Fruit fly (Drosophila melanogaster) whole organism, embryonic: ENCODE data around the gene CG13086.

Source experiments
- Adf1 ChIP-seq: fragments of 200-800 bp; sonication (Bioruptor generic); IDR thresholded peaks from 2 replicates; pipeline ENCODE4 v1.3.6; 2022; ENCODE audit warnings: missing biosample characterization, missing genetic modification characterization
- BtbVII ChIP-seq: fragments of 200-800 bp; sonication (Bioruptor generic); optimal IDR thresholded peaks from 3 replicates; lab custom pipeline; 2017; ENCODE audit warnings: missing biosample characterization, mild to moderate bottlenecking, missing genetic modification characterization
- CG10147 ChIP-seq: fragments of 200-800 bp; sonication (Bioruptor generic); optimal IDR thresholded peaks from 2 replicates; lab custom pipeline; 2019; ENCODE audit warnings: missing biosample characterization, mild to moderate bottlenecking, missing genetic modification characterization, moderate library complexity
- CG10959 ChIP-seq: fragments of 200-800 bp; sonication (Bioruptor generic); IDR thresholded peaks from 2 replicates; pipeline ENCODE4 v1.3.6; 2022; ENCODE audit warnings: missing biosample characterization, missing genetic modification characterization
- CG11560 ChIP-seq: fragments of 200-800 bp; sonication (Bioruptor generic); IDR thresholded peaks from 3 replicates; pipeline ENCODE4 v1.3.6; 2022; ENCODE audit warnings: missing biosample characterization, missing genetic modification characterization
- CG12659 ChIP-seq: fragments of 200-800 bp; sonication (Bioruptor generic); optimal IDR thresholded peaks from 3 replicates; lab custom pipeline; 2017; ENCODE audit warnings: mild to moderate bottlenecking, missing biosample characterization, missing genetic modification reagents, missing genetic modification characterization
- CG13123 ChIP-seq: fragments of 200-800 bp; sonication (Bioruptor generic); optimal IDR thresholded peaks from 2 replicates; lab custom pipeline; 2016; ENCODE audit warnings: missing biosample characterization, missing genetic modification characterization
- CG13287 ChIP-seq: fragments of 200-800 bp; sonication (Bioruptor generic); IDR thresholded peaks from 2 replicates; pipeline ENCODE4 v1.3.6; 2022; ENCODE audit warnings: missing biosample characterization, missing genetic modification characterization; ENCODE audit not compliant: partially characterized antibody
- CG14965 ChIP-seq: fragments of 200-800 bp; sonication (Bioruptor generic); optimal IDR thresholded peaks from 2 replicates; lab custom pipeline; 2016; ENCODE audit warnings: missing biosample characterization, missing genetic modification characterization, borderline replicate concordance
- CG2199 ChIP-seq: fragments of 200-800 bp; sonication (Bioruptor generic); IDR thresholded peaks from 3 replicates; pipeline ENCODE4 v1.3.6; 2022; ENCODE audit warnings: missing biosample characterization, missing genetic modification characterization
- CG30403 ChIP-seq: fragments of 200-800 bp; sonication (Bioruptor generic); optimal IDR thresholded peaks from 3 replicates; lab custom pipeline; 2016; ENCODE audit warnings: missing biosample characterization, missing genetic modification characterization
- CG31224 ChIP-seq: fragments of 200-800 bp; sonication (Bioruptor generic); IDR thresholded peaks from 2 replicates; pipeline ENCODE4 v1.3.6; 2022; ENCODE audit warnings: missing biosample characterization, missing genetic modification characterization
- CG32772 ChIP-seq: fragments of 200-800 bp; sonication (Bioruptor generic); IDR thresholded peaks from 2 replicates; pipeline ENCODE4 v1.3.6; 2022; ENCODE audit warnings: missing biosample characterization, missing genetic modification characterization
- CG3995 ChIP-seq: fragments of 200-800 bp; sonication (Bioruptor generic); optimal IDR thresholded peaks from 3 replicates; lab custom pipeline; 2016; ENCODE audit warnings: missing biosample characterization, missing genetic modification characterization
- CG4617 ChIP-seq: fragments of 200-800 bp; sonication (Bioruptor generic); optimal IDR thresholded peaks from 3 replicates; lab custom pipeline; 2016; ENCODE audit warnings: missing biosample characterization, missing genetic modification characterization, borderline replicate concordance
- Dbx ChIP-seq: fragments of 200-800 bp; sonication (Bioruptor generic); IDR thresholded peaks from 3 replicates; pipeline ENCODE4 v1.3.6; 2022; ENCODE audit warnings: missing biosample characterization, missing genetic modification characterization
- Dfd ChIP-seq, 2 experiments: fragments of >200 bp; optimal IDR thresholded peaks; 2 replicates each; lab custom pipeline; 2017; ENCODE audit warnings: missing biosample characterization in 2 of 2, missing genetic modification characterization in 2 of 2
- E2f1 ChIP-seq: fragments of 200-800 bp; sonication (Bioruptor generic); IDR thresholded peaks from 2 replicates; pipeline ENCODE4 v1.3.6; 2022; ENCODE audit warnings: missing biosample characterization, missing genetic modification characterization
- Eip74EF ChIP-seq, 2 experiments: fragments of 200-800 bp in 1 of 2; fragments of >200 bp in 1 of 2; sonication (Bioruptor generic) in 1 of 2; optimal IDR thresholded peaks; 2 replicates each; lab custom pipeline; 2017 to 2019; ENCODE audit warnings: missing biosample characterization in 2 of 2, missing genetic modification characterization in 2 of 2, mild to moderate bottlenecking in 1 of 2, moderate library complexity in 1 of 2
- HHEX ChIP-seq: fragments of 200-800 bp; sonication (Bioruptor generic); optimal IDR thresholded peaks from 3 replicates; lab custom pipeline; 2017; ENCODE audit warnings: missing biosample characterization, mild to moderate bottlenecking, missing genetic modification characterization, missing genetic modification reagents
- HLH3B ChIP-seq: fragments of 200-800 bp; sonication (Bioruptor generic); IDR thresholded peaks from 2 replicates; pipeline ENCODE4 v1.3.6; 2022; ENCODE audit warnings: missing biosample characterization, missing genetic modification characterization
- Hey ChIP-seq: fragments of 200-800 bp; sonication (Bioruptor generic); optimal IDR thresholded peaks from 3 replicates; lab custom pipeline; 2018; ENCODE audit warnings: missing biosample characterization, mild to moderate bottlenecking, missing genetic modification characterization
- Hsf ChIP-seq: fragments of 200-800 bp; sonication (Bioruptor generic); optimal IDR thresholded peaks from 3 replicates; lab custom pipeline; 2016; ENCODE audit warnings: missing biosample characterization, missing genetic modification characterization
- Mrtf ChIP-seq: fragments of 200-800 bp; sonication (Bioruptor generic); IDR thresholded peaks from 3 replicates; pipeline ENCODE4 v1.3.6; 2022; ENCODE audit warnings: missing biosample characterization, missing genetic modification characterization
- Optix ChIP-seq: fragments of 200-800 bp; sonication (Bioruptor generic); IDR thresholded peaks from 3 replicates; pipeline ENCODE4 v1.3.6; 2022; ENCODE audit warnings: missing biosample characterization, missing genetic modification characterization
- PHDP ChIP-seq: fragments of 200-800 bp; sonication (Bioruptor generic); optimal IDR thresholded peaks from 3 replicates; lab custom pipeline; 2018; ENCODE audit warnings: missing biosample characterization, mild to moderate bottlenecking, missing genetic modification characterization, moderate library complexity
- Ptx1 ChIP-seq: fragments of 200-800 bp; sonication (Bioruptor generic); IDR thresholded peaks from 2 replicates; pipeline ENCODE4 v1.3.6; 2022; ENCODE audit warnings: missing biosample characterization, missing genetic modification characterization
- Sry-β ChIP-seq: fragments of 200-800 bp; sonication (Bioruptor generic); optimal IDR thresholded peaks from 2 replicates; lab custom pipeline; 2018; ENCODE audit warnings: missing biosample characterization, mild to moderate bottlenecking, missing genetic modification characterization, moderate library complexity
- Ssrp ChIP-seq: fragments of 200-800 bp; sonication (Bioruptor generic); optimal IDR thresholded peaks from 2 replicates; lab custom pipeline; 2018; ENCODE audit warnings: missing biosample characterization, mild to moderate bottlenecking, missing genetic modification characterization, moderate library complexity
- Taf1 ChIP-seq: fragments of 200-800 bp; sonication (Bioruptor generic); IDR thresholded peaks from 2 replicates; pipeline ENCODE4 v1.3.6; 2022; ENCODE audit warnings: missing biosample characterization, missing genetic modification characterization
- YL-1 ChIP-seq: fragments of 200-800 bp; sonication (Bioruptor generic); optimal IDR thresholded peaks from 3 replicates; lab custom pipeline; 2017; ENCODE audit warnings: missing biosample characterization, mild to moderate bottlenecking, missing genetic modification characterization
- abd-A ChIP-seq: fragments of 200-800 bp; sonication (Bioruptor generic); optimal IDR thresholded peaks from 3 replicates; lab custom pipeline; 2019; ENCODE audit warnings: missing biosample characterization, mild to moderate bottlenecking, missing genetic modification characterization, moderate library complexity
- aop ChIP-seq: fragments of 200-800 bp; sonication (Bioruptor generic); IDR thresholded peaks from 2 replicates; pipeline ENCODE4 v1.3.6; 2022; ENCODE audit warnings: missing biosample characterization, missing genetic modification characterization
- az2 ChIP-seq: fragments of 200-800 bp; sonication (Bioruptor generic); optimal IDR thresholded peaks from 3 replicates; lab custom pipeline; 2016; ENCODE audit warnings: missing biosample characterization, missing genetic modification characterization
- bbx ChIP-seq: fragments of 200-800 bp; sonication (Bioruptor generic); IDR thresholded peaks from 2 replicates; pipeline ENCODE4 v1.3.6; 2022; ENCODE audit warnings: missing biosample characterization, missing genetic modification characterization; ENCODE audit not compliant: partially characterized antibody
- cato ChIP-seq: fragments of 200-800 bp; sonication (Bioruptor generic); optimal IDR thresholded peaks from 2 replicates; lab custom pipeline; 2016; ENCODE audit warnings: missing biosample characterization, missing genetic modification characterization, borderline replicate concordance
- chm ChIP-seq: fragments of 200-800 bp; sonication (Bioruptor generic); IDR thresholded peaks from 2 replicates; pipeline ENCODE4 v1.3.6; 2022; ENCODE audit warnings: missing biosample characterization, missing genetic modification characterization
- danr ChIP-seq: fragments of 200-800 bp; sonication (Bioruptor generic); IDR thresholded peaks from 2 replicates; pipeline ENCODE4 v1.3.6; 2022; ENCODE audit warnings: missing biosample characterization, missing genetic modification characterization
- ewg ChIP-seq: fragments of 200-800 bp; sonication (Bioruptor generic); optimal IDR thresholded peaks from 3 replicates; lab custom pipeline; 2017; ENCODE audit warnings: mild to moderate bottlenecking, missing biosample characterization, missing genetic modification reagents, missing genetic modification characterization
- ind ChIP-seq: fragments of 200-800 bp; sonication (Bioruptor generic); optimal IDR thresholded peaks from 3 replicates; lab custom pipeline; 2016; ENCODE audit warnings: missing biosample characterization, missing genetic modification characterization
- klu ChIP-seq: fragments of 200-800 bp; sonication (Bioruptor generic); IDR thresholded peaks from 2 replicates; pipeline ENCODE4 v1.3.6; 2022; ENCODE audit warnings: missing biosample characterization, missing genetic modification characterization
- mirr ChIP-seq: fragments of 200-800 bp; sonication (Bioruptor generic); optimal IDR thresholded peaks from 3 replicates; lab custom pipeline; 2018; ENCODE audit warnings: missing biosample characterization, mild to moderate bottlenecking, missing genetic modification characterization
- odd ChIP-seq: fragments of 200-800 bp; sonication (Bioruptor generic); optimal IDR thresholded peaks from 2 replicates; lab custom pipeline; 2017; ENCODE audit warnings: missing biosample characterization, mild to moderate bottlenecking, missing genetic modification characterization
- p53 ChIP-seq: fragments of 200-800 bp; sonication (Bioruptor generic); optimal IDR thresholded peaks from 2 replicates; lab custom pipeline; 2016; ENCODE audit warnings: missing biosample characterization, missing genetic modification characterization
- ro ChIP-seq: fragments of 200-800 bp; sonication (Bioruptor generic); IDR thresholded peaks from 2 replicates; pipeline ENCODE4 v1.3.6; 2022; ENCODE audit warnings: missing biosample characterization, missing genetic modification characterization
- unpg ChIP-seq: fragments of 200-800 bp; sonication (Bioruptor generic); optimal IDR thresholded peaks from 3 replicates; lab custom pipeline; 2018; ENCODE audit warnings: missing biosample characterization, mild to moderate bottlenecking, missing genetic modification characterization, moderate library complexity
- vnd ChIP-seq: fragments of 200-800 bp; sonication (Bioruptor generic); IDR thresholded peaks from 3 replicates; pipeline ENCODE4 v1.3.6; 2022; ENCODE audit warnings: missing biosample characterization, missing genetic modification characterization; ENCODE audit not compliant: partially characterized antibody
- wek ChIP-seq: fragments of 200-800 bp; sonication (Bioruptor generic); optimal IDR thresholded peaks from 3 replicates; lab custom pipeline; 2018; ENCODE audit warnings: missing biosample characterization, mild to moderate bottlenecking, missing genetic modification characterization, moderate library complexity
- wor ChIP-seq: fragments of 200-800 bp; sonication (Bioruptor generic); IDR thresholded peaks from 2 replicates; pipeline ENCODE4 v1.3.6; 2022; ENCODE audit warnings: missing biosample characterization, missing genetic modification characterization
- zf30C ChIP-seq: fragments of 200-800 bp; sonication (Bioruptor generic); optimal IDR thresholded peaks from 3 replicates; lab custom pipeline; 2018; ENCODE audit warnings: missing biosample characterization, mild to moderate bottlenecking, missing genetic modification characterization

The CG13086 gene

DNA sequence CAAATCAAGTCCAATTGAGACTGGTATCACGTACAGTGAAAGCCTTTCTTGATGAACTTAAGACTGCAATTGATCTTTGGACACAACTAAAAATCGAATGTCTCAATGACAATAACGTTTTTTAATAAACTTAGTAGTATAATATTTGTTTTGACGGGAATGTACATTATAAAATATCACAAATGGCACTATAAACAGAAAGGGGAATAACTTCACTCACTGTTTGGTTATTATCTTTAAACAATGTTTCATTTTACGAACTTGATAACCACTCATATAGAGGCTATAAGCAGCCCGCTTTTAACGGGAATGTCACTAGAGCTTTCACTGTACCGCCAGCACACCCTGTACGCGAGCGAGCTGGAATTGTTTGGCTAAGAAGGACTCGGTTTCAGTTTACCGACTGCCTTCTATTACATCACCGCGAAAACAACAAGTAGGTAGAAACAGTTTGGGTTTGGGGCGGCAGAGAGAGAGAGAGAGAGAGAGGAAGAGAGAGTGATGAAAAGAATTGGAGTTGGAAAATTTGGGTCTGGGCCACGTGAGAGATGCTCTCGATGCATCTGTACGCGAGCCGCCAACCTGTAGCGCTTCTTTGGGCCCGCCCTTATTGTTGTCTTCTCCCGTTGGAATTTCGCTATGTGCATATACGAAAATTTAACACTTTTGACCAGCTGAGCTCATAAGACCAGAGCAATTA is 33.6 kb downstream of the CG13086 start (continued):
- TF ChIP-seq cato (GFP tag; lab: Kevin White, UChicago): no peak
- TF ChIP-seq odd (GFP tag; lab: Kevin White, UChicago): no peak
- no peak for TF ChIP-seq HHEX (GFP tag; lab: Kevin White, UChicago)
- TF ChIP-seq zf30C (GFP tag; lab: Kevin White, UChicago): no peak
- no peak for TF ChIP-seq Dfd (GFP tag; optimal IDR thresholded peaks at IDR 0.05; lab: Kevin White, UChicago)
- TF ChIP-seq CG2199: no peak
- no peak for TF ChIP-seq HLH3B (GFP tag; lab: Robert Waterston, UW)
- TF ChIP-seq wek (GFP tag; lab: Kevin White, UChicago): no peak
- no peak for TF ChIP-seq CG14965
- no peak for TF ChIP-seq CG4617 (GFP tag; lab: Kevin White, UChicago)
- no peak for TF ChIP-seq vnd (GFP tag; lab: Robert Waterston, UW)
- TF ChIP-seq BtbVII (GFP tag; lab: Kevin White, UChicago): no peak
- TF ChIP-seq unpg: no peak
- no peak for TF ChIP-seq Eip74EF (GFP tag; optimal IDR thresholded peaks at IDR 0.05; lab: Kevin White, UChicago)
- no peak for TF ChIP-seq aop (GFP tag; lab: Robert Waterston, UW)
- no peak for TF ChIP-seq Ssrp (tag; lab: Kevin White, UChicago)
- TF ChIP-seq E2f1 (GFP tag; lab: Robert Waterston, UW): no peak
- no peak for TF ChIP-seq Dbx (GFP tag; lab: Robert Waterston, UW)
- no peak for TF ChIP-seq wor (GFP tag; lab: Robert Waterston, UW)
- TF ChIP-seq CG13123 (GFP tag; lab: Kevin White, UChicago): no peak
- TF ChIP-seq ind: peak; percentile 22
- TF ChIP-seq danr (GFP tag; lab: Robert Waterston, UW): no peak
- TF ChIP-seq CG12659 (GFP tag; lab: Kevin White, UChicago): peak; percentile 15
- 0 out of 2 replicates have a peak, but pooled peaks have one; percentile 17 for TF ChIP-seq Ptx1
- TF ChIP-seq CG10959 (GFP tag; lab: Robert Waterston, UW): no peak
- peak; percentile 13 for TF ChIP-seq PHDP (tag; lab: Kevin White, UChicago)
- TF ChIP-seq CG13287: no peak
- no peak for TF ChIP-seq Sry-β (GFP tag; lab: Kevin White, UChicago)
- TF ChIP-seq CG31224 (GFP tag; lab: Robert Waterston, UW): no peak
- no peak for TF ChIP-seq Hey
- TF ChIP-seq ro (GFP tag; lab: Robert Waterston, UW): no peak
- TF ChIP-seq CG10147 (GFP tag; lab: Kevin White, UChicago): no peak
- no peak for TF ChIP-seq p53 (GFP tag; lab: Kevin White, UChicago)
- TF ChIP-seq bbx (GFP tag; lab: Robert Waterston, UW): no peak
- TF ChIP-seq ewg (GFP tag; lab: Kevin White, UChicago): no peak
- TF ChIP-seq abd-A (tag; lab: Kevin White, UChicago): no peak
- TF ChIP-seq CG30403: peak; percentile 37
- TF ChIP-seq Taf1 (GFP tag; lab: Robert Waterston, UW): no peak
- TF ChIP-seq az2 (GFP tag; lab: Kevin White, UChicago): peak; percentile 16
- no peak for TF ChIP-seq Adf1 (GFP tag; lab: Robert Waterston, UW)
- no peak for TF ChIP-seq Optix (GFP tag; lab: Robert Waterston, UW)
- TF ChIP-seq chm (GFP tag; lab: Robert Waterston, UW): no peak
- no peak for TF ChIP-seq CG32772 (GFP tag; lab: Robert Waterston, UW)
- no peak for TF ChIP-seq mirr (GFP tag; lab: Kevin White, UChicago)
- TF ChIP-seq klu: no peak
- no peak for TF ChIP-seq Hsf (GFP tag; lab: Kevin White, UChicago)
- TF ChIP-seq CG3995 (GFP tag; lab: Kevin White, UChicago): no peak
- no peak for TF ChIP-seq Mrtf (GFP tag; lab: Robert Waterston, UW)
- TF ChIP-seq CG11560 (tag; lab: Robert Waterston, UW): no peak
- no peak for TF ChIP-seq YL-1 (GFP tag; lab: Kevin White, UChicago)
